Worm (Caenorhabditis elegans) whole organism, L4 larva: ENCODE results near the gene nlp-43.
A peak's percentile ranks its signal among the peaks of the same experiment; 100 is the strongest.

Source experiments
- ama-1 ChIP-seq: fragments of 150-350 bp; optimal IDR thresholded peaks from 2 replicates; lab custom pipeline; 2014; ENCODE audit warnings: inconsistent platforms, mixed read lengths
- mep-1 ChIP-seq: fragments of 150-350 bp; sonication (generic microtip); optimal IDR thresholded peaks from 3 replicates; lab custom pipeline; 2014; ENCODE audit warnings: missing biosample characterization, missing genetic modification characterization
- nhr-28 ChIP-seq: fragments of 150-350 bp; optimal IDR thresholded peaks from 2 replicates; lab custom pipeline; 2014; ENCODE audit warnings: missing biosample characterization, missing genetic modification characterization
- snpc-4 ChIP-seq: fragments of 150-350 bp; optimal IDR thresholded peaks from 2 replicates; lab custom pipeline; 2014; ENCODE audit warnings: missing biosample characterization, missing genetic modification characterization

ce11 chrIII:5018116-5018689 lies 24.0 kb upstream of the nlp-43 start, which contains the start of gene wip-1:
- TF ChIP-seq mep-1 (peak; percentile 99), ama-1 (lab: Kevin White, UChicago) (peak; percentile 36), nhr-28 (tag; lab: Kevin White, UChicago) (peak; percentile 98), snpc-4 (peak; percentile 52)
